Fruit fly (Drosophila melanogaster) whole organism, embryonic: ENCODE measurements around the gene CG8300.
A peak's percentile ranks its signal among the peaks of the same experiment; 100 is the strongest.

Experiments used
- Aef1 ChIP-seq: fragments of 200-800 bp; sonication (Bioruptor generic); IDR thresholded peaks from 3 replicates; pipeline ENCODE4 v1.3.6; 2022; ENCODE audit warnings: missing biosample characterization, missing genetic modification characterization
- B-H2 ChIP-seq: fragments of 200-800 bp; sonication (Bioruptor generic); optimal IDR thresholded peaks from 2 replicates; lab custom pipeline; 2018; ENCODE audit warnings: missing biosample characterization, mild to moderate bottlenecking, missing genetic modification characterization
- BEAF-32 ChIP-seq: fragments of 200-800 bp; sonication (Bioruptor generic); optimal IDR thresholded peaks from 3 replicates; lab custom pipeline; 2017; ENCODE audit warnings: missing biosample characterization, missing genetic modification characterization, mild to moderate bottlenecking, moderate library complexity, missing genetic modification reagents
- Blimp-1 ChIP-seq: fragments of 200-800 bp; sonication (Bioruptor generic); optimal IDR thresholded peaks from 3 replicates; lab custom pipeline; 2018; ENCODE audit warnings: missing biosample characterization, missing genetic modification characterization, mild to moderate bottlenecking, moderate library complexity, missing genetic modification reagents
- CG10209 ChIP-seq: fragments of 200-800 bp; sonication (Bioruptor generic); optimal IDR thresholded peaks from 3 replicates; lab custom pipeline; 2017; ENCODE audit warnings: missing biosample characterization, mild to moderate bottlenecking, missing genetic modification characterization, missing genetic modification reagents
- CG11085 ChIP-seq: fragments of 200-800 bp; sonication (Bioruptor generic); IDR thresholded peaks from 2 replicates; pipeline ENCODE4 v1.3.6; 2022; ENCODE audit warnings: missing biosample characterization, missing genetic modification characterization
- CG11247 ChIP-seq: fragments of 200-800 bp; sonication (Bioruptor generic); IDR thresholded peaks from 2 replicates; pipeline ENCODE4 v1.3.6; 2022; ENCODE audit warnings: missing biosample characterization, missing genetic modification characterization
- CG14965 ChIP-seq: fragments of 200-800 bp; sonication (Bioruptor generic); optimal IDR thresholded peaks from 2 replicates; lab custom pipeline; 2016; ENCODE audit warnings: missing biosample characterization, missing genetic modification characterization, borderline replicate concordance
- CG1603 ChIP-seq: fragments of 200-800 bp; sonication (Bioruptor generic); optimal IDR thresholded peaks from 2 replicates; lab custom pipeline; 2019; ENCODE audit warnings: missing biosample characterization, mild to moderate bottlenecking, missing genetic modification characterization, moderate library complexity
- CG16815 ChIP-seq: fragments of 200-800 bp; sonication (Bioruptor generic); optimal IDR thresholded peaks from 3 replicates; lab custom pipeline; 2017; ENCODE audit warnings: missing biosample characterization, mild to moderate bottlenecking, missing genetic modification characterization
- CG17359 ChIP-seq: fragments of 200-800 bp; sonication (Bioruptor generic); optimal IDR thresholded peaks from 3 replicates; lab custom pipeline; 2018; ENCODE audit warnings: missing biosample characterization, mild to moderate bottlenecking, missing genetic modification characterization, moderate library complexity
- CG18262 ChIP-seq: fragments of 200-800 bp; optimal IDR thresholded peaks from 3 replicates; lab custom pipeline; 2019; ENCODE audit warnings: missing biosample characterization, mild to moderate bottlenecking, missing genetic modification characterization, moderate library complexity
- CG1832 ChIP-seq: fragments of 200-800 bp; sonication (Bioruptor generic); optimal IDR thresholded peaks from 2 replicates; lab custom pipeline; 2017; ENCODE audit warnings: missing biosample characterization, mild to moderate bottlenecking, missing genetic modification characterization, inconsistent platforms
- CG2120 ChIP-seq: fragments of 200-800 bp; sonication (Bioruptor generic); optimal IDR thresholded peaks from 3 replicates; lab custom pipeline; 2016; ENCODE audit warnings: missing biosample characterization, missing genetic modification characterization
- CG2678 ChIP-seq: fragments of 200-800 bp; sonication (Bioruptor generic); optimal IDR thresholded peaks from 3 replicates; lab custom pipeline; 2019; ENCODE audit warnings: missing biosample characterization, mild to moderate bottlenecking, missing genetic modification characterization, moderate library complexity
- CG2712 ChIP-seq: fragments of 200-800 bp; optimal IDR thresholded peaks from 3 replicates; lab custom pipeline; 2019; ENCODE audit warnings: missing biosample characterization, mild to moderate bottlenecking, missing genetic modification characterization, moderate library complexity
- CG34376 ChIP-seq: fragments of 200-800 bp; sonication (Bioruptor generic); optimal IDR thresholded peaks from 2 replicates; lab custom pipeline; 2018; ENCODE audit warnings: missing biosample characterization, mild to moderate bottlenecking, missing genetic modification characterization
- CG4282 ChIP-seq: fragments of 200-800 bp; sonication (Bioruptor generic); optimal IDR thresholded peaks from 2 replicates; lab custom pipeline; 2016; ENCODE audit warnings: missing biosample characterization, missing genetic modification characterization
- CG4707 ChIP-seq: fragments of 200-800 bp; sonication (Bioruptor generic); optimal IDR thresholded peaks from 2 replicates; lab custom pipeline; 2018; ENCODE audit warnings: missing biosample characterization, mild to moderate bottlenecking, missing genetic modification characterization, moderate library complexity
- CG6272 ChIP-seq: fragments of 200-800 bp; sonication (Bioruptor generic); IDR thresholded peaks from 2 replicates; pipeline ENCODE4 v1.3.6; 2022; ENCODE audit warnings: missing biosample characterization, missing genetic modification characterization
- CG7745 ChIP-seq: fragments of 200-800 bp; sonication (Bioruptor generic); optimal IDR thresholded peaks from 2 replicates; lab custom pipeline; 2018; ENCODE audit warnings: missing biosample characterization, mild to moderate bottlenecking, missing genetic modification characterization, moderate library complexity
- CG8924 ChIP-seq: fragments of 200-800 bp; optimal IDR thresholded peaks from 3 replicates; lab custom pipeline; 2019; ENCODE audit warnings: missing biosample characterization, mild to moderate bottlenecking, missing genetic modification characterization, moderate library complexity
- CG9817 ChIP-seq: fragments of 200-800 bp; sonication (Bioruptor generic); optimal IDR thresholded peaks from 2 replicates; lab custom pipeline; 2018; ENCODE audit warnings: missing biosample characterization, mild to moderate bottlenecking, missing genetic modification characterization, moderate library complexity
- Chrac-16 ChIP-seq: fragments of 200-800 bp; sonication (Bioruptor generic); optimal IDR thresholded peaks from 3 replicates; lab custom pipeline; 2016; ENCODE audit warnings: missing biosample characterization, missing genetic modification characterization
- Doc3 ChIP-seq: fragments of 200-800 bp; sonication (Bioruptor generic); IDR thresholded peaks from 3 replicates; pipeline ENCODE4 v1.3.6; 2022; ENCODE audit warnings: missing biosample characterization, missing genetic modification characterization; ENCODE audit not compliant: partially characterized antibody
- Drgx ChIP-seq: fragments of 200-800 bp; sonication (Bioruptor generic); IDR thresholded peaks from 2 replicates; pipeline ENCODE4 v1.3.6; 2022; ENCODE audit warnings: missing biosample characterization, missing genetic modification characterization
- Gug ChIP-seq: fragments of 200-800 bp; sonication (Bioruptor generic); IDR thresholded peaks from 4 replicates; pipeline ENCODE4 v1.3.6; 2022; ENCODE audit warnings: missing biosample characterization, missing genetic modification characterization
- Hr51 ChIP-seq, 2 experiments: fragments of 200-800 bp; sonication (Bioruptor generic); optimal IDR thresholded peaks; 2 replicates in 1 of 2; 3 replicates in 1 of 2; lab custom pipeline; 2016 to 2018; ENCODE audit warnings: missing biosample characterization in 2 of 2, missing genetic modification characterization in 2 of 2, mild to moderate bottlenecking in 1 of 2, moderate library complexity in 1 of 2
- Kr ChIP-seq: fragments of 200-800 bp; sonication (Bioruptor generic); optimal IDR thresholded peaks from 2 replicates; lab custom pipeline; 2017; ENCODE audit warnings: missing biosample characterization, mild to moderate bottlenecking, missing genetic modification characterization
- Lpt ChIP-seq: fragments of >200 bp; optimal IDR thresholded peaks from 2 replicates; lab custom pipeline; 2018; ENCODE audit warnings: missing biosample characterization, missing genetic modification characterization
- Nf-YC ChIP-seq: fragments of 200-800 bp; optimal IDR thresholded peaks from 3 replicates; lab custom pipeline; 2019; ENCODE audit warnings: missing biosample characterization, mild to moderate bottlenecking, missing genetic modification characterization, moderate library complexity
- PHDP ChIP-seq: fragments of 200-800 bp; sonication (Bioruptor generic); optimal IDR thresholded peaks from 3 replicates; lab custom pipeline; 2018; ENCODE audit warnings: missing biosample characterization, mild to moderate bottlenecking, missing genetic modification characterization, moderate library complexity
- Sin3A ChIP-seq: fragments of >200 bp; optimal IDR thresholded peaks from 2 replicates; lab custom pipeline; 2018
- al ChIP-seq: fragments of 200-800 bp; sonication (Bioruptor generic); IDR thresholded peaks from 2 replicates; pipeline ENCODE4 v1.3.6; 2022; ENCODE audit warnings: missing biosample characterization, missing genetic modification characterization
- ash1 ChIP-seq: fragments of 200-800 bp; sonication (Bioruptor generic); optimal IDR thresholded peaks from 2 replicates; lab custom pipeline; 2018; ENCODE audit warnings: missing biosample characterization, mild to moderate bottlenecking, missing genetic modification characterization
- cad ChIP-seq: fragments of >200 bp; optimal IDR thresholded peaks from 2 replicates; lab custom pipeline; 2017; ENCODE audit warnings: missing biosample characterization, missing genetic modification characterization
- danr ChIP-seq: fragments of 200-800 bp; sonication (Bioruptor generic); IDR thresholded peaks from 2 replicates; pipeline ENCODE4 v1.3.6; 2022; ENCODE audit warnings: missing biosample characterization, missing genetic modification characterization
- dysf ChIP-seq: fragments of 200-800 bp; sonication (Bioruptor generic); IDR thresholded peaks from 3 replicates; pipeline ENCODE4 v1.3.6; 2022; ENCODE audit warnings: missing biosample characterization, missing genetic modification characterization
- emc ChIP-seq: fragments of 200-800 bp; sonication (Bioruptor generic); optimal IDR thresholded peaks from 2 replicates; lab custom pipeline; 2016; ENCODE audit warnings: missing biosample characterization, missing genetic modification characterization
- eve ChIP-seq, 2 experiments: fragments of >200 bp; optimal IDR thresholded peaks; 2 replicates each; lab custom pipeline; 2017; ENCODE audit warnings: missing biosample characterization in 2 of 2, missing genetic modification characterization in 2 of 2
- gcm2 ChIP-seq: fragments of 200-800 bp; sonication (Bioruptor generic); optimal IDR thresholded peaks from 2 replicates; lab custom pipeline; 2016; ENCODE audit warnings: missing biosample characterization, missing genetic modification characterization
- grau ChIP-seq: fragments of 200-800 bp; optimal IDR thresholded peaks from 3 replicates; lab custom pipeline; 2019; ENCODE audit warnings: missing biosample characterization, mild to moderate bottlenecking, missing genetic modification characterization, moderate library complexity
- maf-S ChIP-seq: fragments of 200-800 bp; sonication (Bioruptor generic); optimal IDR thresholded peaks from 2 replicates; lab custom pipeline; 2016; ENCODE audit warnings: missing biosample characterization, missing genetic modification characterization
- mam ChIP-seq: fragments of 200-800 bp; sonication (Bioruptor generic); optimal IDR thresholded peaks from 3 replicates; lab custom pipeline; 2016; ENCODE audit warnings: missing biosample characterization, missing genetic modification characterization
- pzg ChIP-seq: fragments of 200-800 bp; sonication (Bioruptor generic); optimal IDR thresholded peaks from 3 replicates; lab custom pipeline; 2018; ENCODE audit warnings: missing biosample characterization, mild to moderate bottlenecking, missing genetic modification characterization, moderate library complexity
- rib ChIP-seq: fragments of 200-800 bp; sonication (Bioruptor generic); IDR thresholded peaks from 2 replicates; pipeline ENCODE4 v1.3.6; 2022; ENCODE audit warnings: missing biosample characterization, missing genetic modification characterization
- ro ChIP-seq: fragments of 200-800 bp; sonication (Bioruptor generic); IDR thresholded peaks from 2 replicates; pipeline ENCODE4 v1.3.6; 2022; ENCODE audit warnings: missing biosample characterization, missing genetic modification characterization
- sens-2 ChIP-seq: fragments of 200-800 bp; sonication (Bioruptor generic); IDR thresholded peaks from 2 replicates; pipeline ENCODE4 v1.3.6; 2022; ENCODE audit warnings: missing biosample characterization, missing genetic modification characterization
- sisA ChIP-seq: fragments of 200-800 bp; sonication (Bioruptor generic); IDR thresholded peaks from 2 replicates; pipeline ENCODE4 v1.3.6; 2022; ENCODE audit warnings: missing biosample characterization, missing genetic modification characterization
- trem ChIP-seq: fragments of 200-800 bp; optimal IDR thresholded peaks from 3 replicates; lab custom pipeline; 2019; ENCODE audit warnings: missing biosample characterization, mild to moderate bottlenecking, missing genetic modification characterization, moderate library complexity
- tup ChIP-seq: fragments of 200-800 bp; sonication (Bioruptor generic); optimal IDR thresholded peaks from 2 replicates; lab custom pipeline; 2016; ENCODE audit warnings: missing biosample characterization, mild to moderate bottlenecking, missing genetic modification characterization, moderate library complexity
- zfh1 ChIP-seq: fragments of 200-800 bp; sonication (Bioruptor generic); IDR thresholded peaks from 3 replicates; pipeline ENCODE4 v1.3.6; 2022; ENCODE audit warnings: missing biosample characterization, missing genetic modification characterization

The CG8300 gene

DNA sequence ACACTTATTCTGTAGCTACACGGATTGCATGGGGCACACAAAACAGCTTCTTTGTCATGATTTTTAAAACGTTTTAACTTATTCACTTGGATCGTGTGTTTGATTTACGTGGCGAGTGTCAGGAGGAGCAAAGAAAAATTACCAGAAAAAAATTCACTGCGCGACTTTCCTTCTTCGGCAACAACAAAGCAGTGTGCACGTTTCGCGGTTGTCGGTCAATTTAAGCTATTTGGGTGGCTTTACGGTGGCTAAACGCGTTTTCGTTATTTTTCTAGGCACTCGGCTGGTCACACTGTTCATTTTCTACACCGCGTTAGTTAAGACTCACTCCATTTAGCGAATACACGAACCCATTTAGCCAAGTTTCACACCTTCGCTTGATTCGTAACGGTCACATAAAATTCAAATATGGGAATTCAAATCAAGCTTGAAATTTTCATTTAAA, 6.8 kb upstream of the CG8300 start, which contains the start of gene Sxl (continued):
- TF ChIP-seq Drgx (GFP tag; lab: Robert Waterston, UW) (no peak), CG7745 (tag; lab: Kevin White, UChicago) (peak; percentile 6), CG4707 (GFP tag; lab: Kevin White, UChicago) (no peak), PHDP (peak; percentile 11), mam (GFP tag; lab: Kevin White, UChicago) (no peak), CG1603 (tag; lab: Kevin White, UChicago) (peak; percentile 86), BEAF-32 (GFP tag; lab: Kevin White, UChicago) (peak; percentile 53), B-H2 (GFP tag; lab: Kevin White, UChicago) (peak; percentile 15), CG14965 (GFP tag; lab: Kevin White, UChicago) (no peak), rib (no peak), Gug (no peak), danr (GFP tag; lab: Robert Waterston, UW) (no peak), trem (tag; lab: Kevin White, UChicago) (peak; percentile 82), CG2712 (peak; percentile 66), ash1 (GFP tag; lab: Kevin White, UChicago) (no peak), Sin3A (lab: Kevin White, UChicago) (peak; percentile 45), Aef1 (GFP tag; lab: Robert Waterston, UW) (peak; percentile 74), CG2678 (peak; percentile 28), Blimp-1 (GFP tag; lab: Kevin White, UChicago) (no peak), CG10209 (GFP tag; lab: Kevin White, UChicago) (no peak), CG17359 (tag; lab: Kevin White, UChicago) (no peak), pzg (GFP tag; lab: Kevin White, UChicago) (peak; percentile 97), CG6272 (0 out of 2 replicates have a peak, but pooled peaks have one; percentile 12), emc (GFP tag; lab: Kevin White, UChicago) (no peak), CG34376 (peak; percentile 66), zfh1 (GFP tag; lab: Robert Waterston, UW) (no peak), al (GFP tag; lab: Robert Waterston, UW) (no peak), maf-S (GFP tag; lab: Kevin White, UChicago) (no peak), sisA (GFP tag; lab: Robert Waterston, UW) (no peak), grau (peak; percentile 37), CG2120 (no peak), CG8924 (tag; lab: Kevin White, UChicago) (peak; percentile 51), CG16815 (GFP tag; lab: Kevin White, UChicago) (no peak), CG4282 (no peak), Nf-YC (tag; lab: Kevin White, UChicago) (peak; percentile 39), Doc3 (GFP tag; lab: Robert Waterston, UW) (no peak), CG11247 (no peak), CG11085 (GFP tag; lab: Robert Waterston, UW) (no peak), Lpt (no peak), ro (GFP tag; lab: Robert Waterston, UW) (no peak), eve (GFP tag; optimal IDR thresholded peaks at IDR 0.05; lab: Kevin White, UChicago) (no peak), CG9817 (no peak), tup (GFP tag; lab: Kevin White, UChicago) (no peak), gcm2 (GFP tag; lab: Kevin White, UChicago) (no peak), cad (GFP tag; lab: Kevin White, UChicago) (no peak), dysf (GFP tag; lab: Robert Waterston, UW) (no peak), sens-2 (GFP tag; lab: Robert Waterston, UW) (no peak), Hr51 (GFP tag; optimal IDR thresholded peaks at IDR 0.05; lab: Kevin White, UChicago) (no peak), CG18262 (tag; lab: Kevin White, UChicago) (no peak), CG1832 (GFP tag; lab: Kevin White, UChicago) (no peak), Kr (no peak), Chrac-16 (GFP tag; lab: Kevin White, UChicago) (no peak)
